Fruit fly (Drosophila melanogaster) whole organism, embryonic: Measurements from ENCODE around the gene CG16903.
A peak's percentile ranks its signal among the peaks of the same experiment; 100 is the strongest.

Source experiments
- Atf3 ChIP-seq: fragments of 200-800 bp; sonication (Bioruptor generic); optimal IDR thresholded peaks from 3 replicates; lab custom pipeline; 2016; ENCODE audit warnings: missing biosample characterization, missing genetic modification characterization
- BEAF-32 ChIP-seq: fragments of 200-800 bp; sonication (Bioruptor generic); optimal IDR thresholded peaks from 3 replicates; lab custom pipeline; 2017; ENCODE audit warnings: missing biosample characterization, missing genetic modification characterization, mild to moderate bottlenecking, moderate library complexity, missing genetic modification reagents
- CG10654 ChIP-seq: fragments of 200-800 bp; sonication (Bioruptor generic); optimal IDR thresholded peaks from 2 replicates; lab custom pipeline; 2016; ENCODE audit warnings: missing biosample characterization, missing genetic modification characterization
- CG10959 ChIP-seq: fragments of 200-800 bp; sonication (Bioruptor generic); IDR thresholded peaks from 2 replicates; pipeline ENCODE4 v1.3.6; 2022; ENCODE audit warnings: missing biosample characterization, missing genetic modification characterization
- CG12769 ChIP-seq: fragments of 200-800 bp; sonication (Bioruptor generic); optimal IDR thresholded peaks from 2 replicates; lab custom pipeline; 2019; ENCODE audit warnings: missing biosample characterization, mild to moderate bottlenecking, missing genetic modification characterization, moderate library complexity
- CG13424 ChIP-seq: fragments of 200-800 bp; sonication (Bioruptor generic); optimal IDR thresholded peaks from 2 replicates; lab custom pipeline; 2019; ENCODE audit warnings: missing biosample characterization, mild to moderate bottlenecking, missing genetic modification characterization, moderate library complexity
- CG14710 ChIP-seq: fragments of 200-800 bp; sonication (Bioruptor generic); optimal IDR thresholded peaks from 3 replicates; lab custom pipeline; 2019; ENCODE audit warnings: missing biosample characterization, mild to moderate bottlenecking, missing genetic modification characterization, moderate library complexity
- CG17361 ChIP-seq: fragments of 200-800 bp; sonication (Bioruptor generic); IDR thresholded peaks from 3 replicates; pipeline ENCODE4 v1.3.6; 2022; ENCODE audit warnings: missing biosample characterization, missing genetic modification characterization
- CG17829 ChIP-seq: fragments of 200-800 bp; optimal IDR thresholded peaks from 2 replicates; lab custom pipeline; 2019; ENCODE audit warnings: missing biosample characterization, mild to moderate bottlenecking, missing genetic modification characterization, moderate library complexity
- CG2129 ChIP-seq: fragments of 200-800 bp; sonication (Bioruptor generic); IDR thresholded peaks from 2 replicates; pipeline ENCODE4 v1.3.6; 2022; ENCODE audit warnings: missing biosample characterization, missing genetic modification characterization; ENCODE audit not compliant: partially characterized antibody
- CG4707 ChIP-seq: fragments of 200-800 bp; sonication (Bioruptor generic); optimal IDR thresholded peaks from 2 replicates; lab custom pipeline; 2018; ENCODE audit warnings: missing biosample characterization, mild to moderate bottlenecking, missing genetic modification characterization, moderate library complexity
- CG6175 ChIP-seq: fragments of 200-800 bp; sonication (Bioruptor generic); IDR thresholded peaks from 3 replicates; pipeline ENCODE4 v1.3.6; 2022; ENCODE audit warnings: missing biosample characterization, missing genetic modification characterization
- CG6654 ChIP-seq: fragments of 200-800 bp; sonication (Bioruptor generic); optimal IDR thresholded peaks from 2 replicates; lab custom pipeline; 2017; ENCODE audit warnings: missing biosample characterization, mild to moderate bottlenecking, missing genetic modification characterization
- CG7556 ChIP-seq: fragments of 200-800 bp; sonication (Bioruptor generic); optimal IDR thresholded peaks from 2 replicates; lab custom pipeline; 2017; ENCODE audit warnings: missing biosample characterization, mild to moderate bottlenecking, missing genetic modification characterization
- CG7987 ChIP-seq: fragments of 200-800 bp; sonication (Bioruptor generic); optimal IDR thresholded peaks from 2 replicates; lab custom pipeline; 2018; ENCODE audit warnings: missing biosample characterization, mild to moderate bottlenecking, missing genetic modification characterization, moderate library complexity
- CG8944 ChIP-seq: fragments of 200-800 bp; sonication (Bioruptor generic); optimal IDR thresholded peaks from 3 replicates; lab custom pipeline; 2016; ENCODE audit warnings: missing biosample characterization, missing genetic modification characterization
- CG9817 ChIP-seq: fragments of 200-800 bp; sonication (Bioruptor generic); optimal IDR thresholded peaks from 2 replicates; lab custom pipeline; 2018; ENCODE audit warnings: missing biosample characterization, mild to moderate bottlenecking, missing genetic modification characterization, moderate library complexity
- Dip2 ChIP-seq: fragments of 200-800 bp; sonication (Bioruptor generic); IDR thresholded peaks from 2 replicates; pipeline ENCODE4 v1.3.6; 2022; ENCODE audit warnings: missing biosample characterization, missing genetic modification characterization
- Drgx ChIP-seq: fragments of 200-800 bp; sonication (Bioruptor generic); IDR thresholded peaks from 2 replicates; pipeline ENCODE4 v1.3.6; 2022; ENCODE audit warnings: missing biosample characterization, missing genetic modification characterization
- E2f1 ChIP-seq: fragments of 200-800 bp; sonication (Bioruptor generic); IDR thresholded peaks from 2 replicates; pipeline ENCODE4 v1.3.6; 2022; ENCODE audit warnings: missing biosample characterization, missing genetic modification characterization
- Elba2 ChIP-seq: fragments of 200-800 bp; sonication (Bioruptor generic); optimal IDR thresholded peaks from 3 replicates; lab custom pipeline; 2016; ENCODE audit warnings: missing biosample characterization, missing genetic modification characterization
- Fer1 ChIP-seq: fragments of 200-800 bp; sonication (Bioruptor generic); optimal IDR thresholded peaks from 2 replicates; lab custom pipeline; 2017; ENCODE audit warnings: missing biosample characterization, mild to moderate bottlenecking, missing genetic modification characterization
- Fer3 ChIP-seq: fragments of 200-800 bp; sonication (Bioruptor generic); optimal IDR thresholded peaks from 2 replicates; lab custom pipeline; 2018; ENCODE audit warnings: missing biosample characterization, mild to moderate bottlenecking, missing genetic modification characterization, moderate library complexity
- Hr3 ChIP-seq: fragments of 200-800 bp; sonication (Bioruptor generic); optimal IDR thresholded peaks from 3 replicates; lab custom pipeline; 2016; ENCODE audit warnings: missing biosample characterization, missing genetic modification characterization
- NFAT ChIP-seq: fragments of 200-800 bp; sonication (Bioruptor generic); IDR thresholded peaks from 2 replicates; pipeline ENCODE4 v1.3.6; 2022; ENCODE audit warnings: missing biosample characterization, missing genetic modification characterization
- Vsx1 ChIP-seq: fragments of 200-800 bp; sonication (Bioruptor generic); optimal IDR thresholded peaks from 2 replicates; lab custom pipeline; 2017; ENCODE audit warnings: missing biosample characterization, mild to moderate bottlenecking, missing genetic modification characterization, missing genetic modification reagents
- YL-1 ChIP-seq: fragments of 200-800 bp; sonication (Bioruptor generic); optimal IDR thresholded peaks from 3 replicates; lab custom pipeline; 2017; ENCODE audit warnings: missing biosample characterization, mild to moderate bottlenecking, missing genetic modification characterization
- abd-A ChIP-seq: fragments of 200-800 bp; sonication (Bioruptor generic); optimal IDR thresholded peaks from 3 replicates; lab custom pipeline; 2019; ENCODE audit warnings: missing biosample characterization, mild to moderate bottlenecking, missing genetic modification characterization, moderate library complexity
- bsh ChIP-seq, 2 experiments: fragments of 200-800 bp; sonication (Bioruptor generic); optimal IDR thresholded peaks; 2 replicates each; lab custom pipeline; 2017 to 2018; ENCODE audit warnings: mild to moderate bottlenecking in 2 of 2, missing biosample characterization in 2 of 2, missing genetic modification characterization in 2 of 2, moderate library complexity in 1 of 2
- ems ChIP-seq: fragments of 200-800 bp; sonication (Bioruptor generic); optimal IDR thresholded peaks from 3 replicates; lab custom pipeline; 2016; ENCODE audit warnings: missing biosample characterization, missing genetic modification characterization
- gt ChIP-seq: fragments of 200-800 bp; sonication (Bioruptor generic); IDR thresholded peaks from 2 replicates; pipeline ENCODE4 v1.3.6; 2022; ENCODE audit warnings: missing biosample characterization, missing genetic modification characterization
- h ChIP-seq: fragments of >200 bp; optimal IDR thresholded peaks from 2 replicates; lab custom pipeline; 2017
- knrl ChIP-seq: fragments of 200-800 bp; sonication (Bioruptor generic); IDR thresholded peaks from 3 replicates; pipeline ENCODE4 v1.3.6; 2022; ENCODE audit warnings: missing biosample characterization, missing genetic modification characterization; ENCODE audit not compliant: partially characterized antibody
- lola ChIP-seq, 3 experiments: fragments of >200 bp in 2 of 3; fragments of 200-800 bp in 1 of 3; sonication (Bioruptor generic) in 1 of 3; optimal IDR thresholded peaks; 2 replicates each; lab custom pipeline; 2017 to 2019; ENCODE audit warnings: missing biosample characterization in 3 of 3, missing genetic modification characterization in 3 of 3, mild to moderate bottlenecking in 1 of 3, moderate library complexity in 1 of 3
- luna ChIP-seq: fragments of 200-800 bp; sonication (Bioruptor generic); optimal IDR thresholded peaks from 2 replicates; lab custom pipeline; 2016; ENCODE audit warnings: missing biosample characterization, missing genetic modification characterization
- nmo ChIP-seq: fragments of 200-800 bp; sonication (Bioruptor generic); optimal IDR thresholded peaks from 2 replicates; lab custom pipeline; 2018; ENCODE audit warnings: missing biosample characterization, mild to moderate bottlenecking, missing genetic modification characterization, moderate library complexity
- otp ChIP-seq: fragments of 200-800 bp; sonication (Bioruptor generic); IDR thresholded peaks from 3 replicates; pipeline ENCODE4, ENCODE4 v1.3.6; 2022; ENCODE audit warnings: missing biosample characterization, missing genetic modification characterization
- pb ChIP-seq: fragments of 200-800 bp; sonication (Bioruptor generic); optimal IDR thresholded peaks from 3 replicates; lab custom pipeline; 2016; ENCODE audit warnings: missing biosample characterization, missing genetic modification characterization
- phol ChIP-seq: fragments of 200-800 bp; sonication (Bioruptor generic); optimal IDR thresholded peaks from 3 replicates; lab custom pipeline; 2018; ENCODE audit warnings: missing biosample characterization, mild to moderate bottlenecking, missing genetic modification characterization, moderate library complexity
- salm ChIP-seq: fragments of 200-800 bp; sonication (Bioruptor generic); optimal IDR thresholded peaks from 2 replicates; lab custom pipeline; 2018; ENCODE audit warnings: missing biosample characterization, mild to moderate bottlenecking, missing genetic modification characterization
- sc ChIP-seq, 3 experiments: fragments of >200 bp in 2 of 3; fragments of 200-800 bp in 1 of 3; sonication (Bioruptor generic) in 1 of 3; optimal IDR thresholded peaks; 2 replicates in 2 of 3; 3 replicates in 1 of 3; lab custom pipeline; 2017; ENCODE audit warnings: mild to moderate bottlenecking in 1 of 3, missing biosample characterization in 1 of 3, missing genetic modification characterization in 1 of 3, missing genetic modification reagents in 1 of 3
- sd ChIP-seq: fragments of 200-800 bp; sonication (Bioruptor generic); optimal IDR thresholded peaks from 3 replicates; lab custom pipeline; 2018; ENCODE audit warnings: missing biosample characterization, mild to moderate bottlenecking, missing genetic modification characterization, moderate library complexity
- seq ChIP-seq: fragments of 200-800 bp; sonication (Bioruptor generic); IDR thresholded peaks from 2 replicates; pipeline ENCODE4 v1.3.6; 2022; ENCODE audit warnings: missing biosample characterization, missing genetic modification characterization
- sug ChIP-seq: fragments of 200-800 bp; optimal IDR thresholded peaks from 2 replicates; lab custom pipeline; 2019; ENCODE audit warnings: missing biosample characterization, mild to moderate bottlenecking, missing genetic modification characterization, moderate library complexity
- zen ChIP-seq: fragments of 200-800 bp; sonication (Bioruptor generic); optimal IDR thresholded peaks from 3 replicates; lab custom pipeline; 2018; ENCODE audit warnings: missing biosample characterization, mild to moderate bottlenecking, missing genetic modification characterization, moderate library complexity
- zen2 ChIP-seq: fragments of 200-800 bp; sonication (Bioruptor generic); IDR thresholded peaks from 3 replicates; pipeline ENCODE4 v1.3.6; 2022; ENCODE audit warnings: missing biosample characterization, missing genetic modification characterization; ENCODE audit not compliant: partially characterized antibody
- zf30C ChIP-seq: fragments of 200-800 bp; sonication (Bioruptor generic); optimal IDR thresholded peaks from 3 replicates; lab custom pipeline; 2018; ENCODE audit warnings: missing biosample characterization, mild to moderate bottlenecking, missing genetic modification characterization

Gene CG16903

dm6 chrX:2123013-2123964 is 43.1 kb upstream of the CG16903 start, which contains the start of gene ph-d (continued):
- TF ChIP-seq Fer3 (tag; lab: Kevin White, UChicago), result peak; percentile 31
- TF ChIP-seq CG6654 (GFP tag; lab: Kevin White, UChicago), result no peak
- TF ChIP-seq CG8944, result no peak
- peak; percentile 48 for TF ChIP-seq Fer1 (GFP tag; lab: Kevin White, UChicago)
- peak; percentile 95 for TF ChIP-seq abd-A (tag; lab: Kevin White, UChicago)
- TF ChIP-seq zen (tag; lab: Kevin White, UChicago), result no peak
- peak; percentile 27 for TF ChIP-seq YL-1 (GFP tag; lab: Kevin White, UChicago)
- no peak for TF ChIP-seq CG10959 (GFP tag; lab: Robert Waterston, UW)
- peak; percentile 66 for TF ChIP-seq CG7987 (GFP tag; lab: Kevin White, UChicago)
- TF ChIP-seq luna (GFP tag; lab: Kevin White, UChicago), result no peak
- TF ChIP-seq CG12769, result peak; percentile 98
- TF ChIP-seq CG6175 (GFP tag; lab: Robert Waterston, UW), result peak; percentile 62; the same call in 2 of the 3 replicates
- TF ChIP-seq CG10654 (GFP tag; lab: Kevin White, UChicago), result no peak
- TF ChIP-seq NFAT (GFP tag; lab: Robert Waterston, UW), result peak; percentile 45
- peak; percentile 59; the same call in 2 of the 3 replicates for TF ChIP-seq CG17361 (GFP tag; lab: Robert Waterston, UW)
- peak; percentile 32 for TF ChIP-seq salm
- 0 out of 3 replicates have a peak, but pooled peaks have one; percentile 24 for TF ChIP-seq knrl
- no peak for TF ChIP-seq CG4707
- no peak for TF ChIP-seq CG2129 (GFP tag; lab: Robert Waterston, UW)
- TF ChIP-seq Drgx (GFP tag; lab: Robert Waterston, UW), result peak; percentile 91
- no peak for TF ChIP-seq Vsx1 (GFP tag; lab: Kevin White, UChicago)
- TF ChIP-seq Dip2, result no peak
- TF ChIP-seq zf30C (GFP tag; lab: Kevin White, UChicago), result no peak
- TF ChIP-seq Hr3, result no peak
- TF ChIP-seq h (lab: Kevin White, UChicago), result no peak
- TF ChIP-seq phol (tag; lab: Kevin White, UChicago), result peak; percentile 51
- no peak for TF ChIP-seq otp (GFP tag; lab: Robert Waterston, UW)
- TF ChIP-seq sc (optimal IDR thresholded peaks at IDR 0.05; lab: Kevin White, UChicago), result no peak
- TF ChIP-seq sc (GFP tag; optimal IDR thresholded peaks at IDR 0.05; lab: Kevin White, UChicago), result peak; percentile 62
- TF ChIP-seq bsh (GFP tag; optimal IDR thresholded peaks at IDR 0.05; lab: Kevin White, UChicago), result peak; percentile 55 to 71
- peak; percentile 46 for TF ChIP-seq CG17829 (tag; lab: Kevin White, UChicago)
- no peak for TF ChIP-seq Elba2 (GFP tag; lab: Kevin White, UChicago)
- peak; percentile 82 for TF ChIP-seq sd (tag; lab: Kevin White, UChicago)
- TF ChIP-seq E2f1 (GFP tag; lab: Robert Waterston, UW), result peak; percentile 42; the same call in 1 of the 2 replicates
- peak in 1 of 3 experiments; percentile 58 for TF ChIP-seq lola (GFP tag; optimal IDR thresholded peaks at IDR 0.05; lab: Kevin White, UChicago)
- TF ChIP-seq Atf3 (GFP tag; lab: Kevin White, UChicago), result no peak
- peak; percentile 64 for TF ChIP-seq CG7556 (GFP tag; lab: Kevin White, UChicago)
- peak; percentile 29 for TF ChIP-seq CG14710 (tag; lab: Kevin White, UChicago)
- TF ChIP-seq gt, result no peak
- peak; percentile 3 for TF ChIP-seq CG13424 (tag; lab: Kevin White, UChicago)
- peak; percentile 80 for TF ChIP-seq seq (GFP tag; lab: Robert Waterston, UW)
- TF ChIP-seq sug, result peak; percentile 56
- TF ChIP-seq pb (GFP tag; lab: Kevin White, UChicago), result peak; percentile 13
- no peak for TF ChIP-seq zen2
- TF ChIP-seq CG9817 (tag; lab: Kevin White, UChicago), result peak; percentile 13
- TF ChIP-seq nmo (GFP tag; lab: Kevin White, UChicago), result peak; percentile 59
- no peak for TF ChIP-seq ems
- TF ChIP-seq BEAF-32 (GFP tag; lab: Kevin White, UChicago), result no peak
